Fruit fly (Drosophila melanogaster): Measurements from ENCODE around the gene unc80.

The unc80 gene

dm6 chr3R:27677174-27677726 is 15.0 kb downstream of the unc80 start, which contains the start of gene Hsdl2 (continued):
- TF ChIP-seq HmgD (GFP tag; optimal IDR thresholded peaks at IDR 0.05) (no peak), CG4707 (GFP tag; optimal IDR thresholded peaks at IDR 0.05) (no peak), CG17186 (GFP tag; optimal IDR thresholded peaks at IDR 0.05) (peak; percentile 37), HLH4C (GFP tag; IDR thresholded peaks at IDR 0.05; ENCODE audit: partially characterized antibody) (peak; percentile 85), CG32532 (GFP tag; IDR thresholded peaks at IDR 0.05) (peak; percentile 65), CG13287 (GFP tag; IDR thresholded peaks at IDR 0.05; ENCODE audit: partially characterized antibody) (peak; percentile 60), MESR4 (GFP tag; optimal IDR thresholded peaks at IDR 0.05) (peak; percentile 59), CG3281 (GFP tag; optimal IDR thresholded peaks at IDR 0.05) (no peak), ap (GFP tag; IDR thresholded peaks at IDR 0.05) (no peak), ci (GFP tag; IDR thresholded peaks at IDR 0.05) (no peak), CG11093 (GFP tag; IDR thresholded peaks at IDR 0.05) (no peak), az2 (GFP tag; optimal IDR thresholded peaks at IDR 0.05) (peak; percentile 29), ftz-f1 (GFP tag; optimal IDR thresholded peaks at IDR 0.05) (no peak), Vsx1 (GFP tag; optimal IDR thresholded peaks at IDR 0.05) (no peak), Dll (GFP tag; IDR thresholded peaks at IDR 0.05; ENCODE audit: partially characterized antibody) (peak; percentile 69), Aef1 (GFP tag; IDR thresholded peaks at IDR 0.05) (peak; percentile 54), odd (GFP tag; optimal IDR thresholded peaks at IDR 0.05) (no peak), salm (tag; optimal IDR thresholded peaks at IDR 0.05) (no peak), Hsf (GFP tag; optimal IDR thresholded peaks at IDR 0.05) (peak; percentile 61), Meics (GFP tag; optimal IDR thresholded peaks at IDR 0.05) (peak; percentile 96), CG1792 (GFP tag; optimal IDR thresholded peaks at IDR 0.05) (no peak), CG43689 (GFP tag; IDR thresholded peaks at IDR 0.05) (no peak), mld (GFP tag; IDR thresholded peaks at IDR 0.05; ENCODE audit: partially characterized antibody) (no peak), CG4424 (GFP tag; optimal IDR thresholded peaks at IDR 0.05) (peak; percentile 0), CG14710 (tag; optimal IDR thresholded peaks at IDR 0.05) (peak; percentile 75), lov (optimal IDR thresholded peaks at IDR 0.05) (no peak), lov (GFP tag; IDR thresholded peaks at IDR 0.05) (no peak), CG16813 (GFP tag; IDR thresholded peaks at IDR 0.05; ENCODE audit: partially characterized antibody) (peak; percentile 79), nom (GFP tag; optimal IDR thresholded peaks at IDR 0.05) (peak; percentile 99), CG3847 (GFP tag; IDR thresholded peaks at IDR 0.05) (peak; percentile 77), H15 (GFP tag; IDR thresholded peaks at IDR 0.05) (peak; percentile 69; the same call in 2 of the 3 replicates), gem (tag; optimal IDR thresholded peaks at IDR 0.05) (no peak), CG34376 (GFP tag; optimal IDR thresholded peaks at IDR 0.05) (peak; percentile 49), crol (GFP tag; IDR thresholded peaks at IDR 0.05) (no peak), dati (GFP tag; IDR thresholded peaks at IDR 0.05) (no peak), CG10274 (GFP tag; optimal IDR thresholded peaks at IDR 0.05) (no peak), sens-2 (GFP tag; IDR thresholded peaks at IDR 0.05) (no peak), NC2β (GFP tag; optimal IDR thresholded peaks at IDR 0.05) (no peak), CG2712 (tag; optimal IDR thresholded peaks at IDR 0.05) (no peak), CrebB (tag; optimal IDR thresholded peaks at IDR 0.05) (no peak), CG4820 (GFP tag; optimal IDR thresholded peaks at IDR 0.05) (peak; percentile 23), CoRest (tag; optimal IDR thresholded peaks at IDR 0.05) (peak; percentile 67), Mad (GFP tag; optimal IDR thresholded peaks at IDR 0.05) (peak; percentile 67), ewg (GFP tag; optimal IDR thresholded peaks at IDR 0.05) (no peak), gfzf (GFP tag; optimal IDR thresholded peaks at IDR 0.05) (peak; percentile 37), danr (GFP tag; IDR thresholded peaks at IDR 0.05) (no peak), tll (GFP tag; optimal IDR thresholded peaks at IDR 0.05) (no peak), CG8478 (optimal IDR thresholded peaks at IDR 0.05) (peak; percentile 55), Ada2b (GFP tag; IDR thresholded peaks at IDR 0.05) (peak; percentile 60), CG16863 (GFP tag; optimal IDR thresholded peaks at IDR 0.05) (peak; percentile 6), E2f2 (GFP tag; IDR thresholded peaks at IDR 0.05) (peak; percentile 93)

Data from whole organism, embryonic.